ENCODE assay signal across 3 worm cellular contexts in the genomic region with DNA sequence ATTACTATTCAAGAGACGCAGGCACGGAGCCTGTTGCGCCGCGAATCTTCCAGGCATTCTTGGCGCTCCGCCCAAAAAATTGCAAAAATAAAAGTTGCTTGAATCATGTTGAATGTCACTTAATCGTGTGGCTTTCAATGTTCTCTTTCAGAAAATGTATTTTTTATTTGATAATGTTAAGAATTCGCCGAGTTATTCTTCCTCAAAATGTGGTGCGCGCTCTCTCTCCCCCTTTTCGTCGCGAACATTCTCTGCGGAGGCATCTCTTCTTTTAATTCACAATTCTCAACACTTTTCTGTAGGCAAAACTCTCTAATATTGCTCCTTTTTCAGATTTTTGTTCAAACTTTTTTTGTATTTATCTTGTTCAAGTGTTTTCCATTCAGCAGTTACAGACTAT.
A peak's percentile ranks its signal among the peaks of the same experiment; 100 is the strongest.
TF ChIP-seq lines count a peak whose summit lies in the region.

No protein-coding gene starts in this region.

TF ChIP-seq in whole organism, L1 larva, 84 proteins besides CTCF, POLR2A, EP300 and RAD21 (continued from another document and continues in another):
- TF ChIP-seq unc-62 (GFP tag; optimal IDR thresholded peaks at IDR 0.05; lab: Kevin White, UChicago) = peak; percentile 37
- peak; percentile 98 for TF ChIP-seq tbx-2 (tag; optimal IDR thresholded peaks at IDR 0.05; lab: Kevin White, UChicago)
- peak; percentile 98 for TF ChIP-seq nhr-90 (tag; optimal IDR thresholded peaks at IDR 0.05; lab: Kevin White, UChicago; ENCODE audit: poor library complexity)
- TF ChIP-seq fkh-4 (tag; optimal IDR thresholded peaks at IDR 0.05; lab: Kevin White, UChicago; ENCODE audit: borderline replicate concordance) = peak; percentile 86
- peak; percentile 99 for TF ChIP-seq pax-3 (tag; optimal IDR thresholded peaks at IDR 0.05; lab: Kevin White, UChicago)
- TF ChIP-seq ceh-88 (GFP tag; IDR thresholded peaks at IDR 0.05; lab: Robert Waterston, UW) = peak; percentile 98
- TF ChIP-seq efl-1 (optimal IDR thresholded peaks at IDR 0.05; lab: Kevin White, UChicago) = peak; percentile 86 to 89
- peak; percentile 72 to 98 for TF ChIP-seq efl-1 (GFP tag; optimal IDR thresholded peaks at IDR 0.05 in 1 of 2; lab: Kevin White, UChicago)
- TF ChIP-seq nhr-20 (tag; optimal IDR thresholded peaks at IDR 0.05; lab: Kevin White, UChicago) = peak; percentile 99
- peak; percentile 96 for TF ChIP-seq irx-1 (tag; optimal IDR thresholded peaks at IDR 0.05; lab: Kevin White, UChicago)
- peak; percentile 23 for TF ChIP-seq hlh-17 (GFP tag; optimal IDR thresholded peaks at IDR 0.05; lab: Kevin White, UChicago; ENCODE audit: borderline replicate concordance)
- TF ChIP-seq elt-2 (tag; optimal IDR thresholded peaks at IDR 0.05; lab: Kevin White, UChicago) = peak; percentile 76
- peak; percentile 83 to 90 for TF ChIP-seq lin-35 (GFP tag; optimal IDR thresholded peaks at IDR 0.05; lab: Kevin White, UChicago)
- TF ChIP-seq mep-1 (tag; optimal IDR thresholded peaks at IDR 0.05; lab: Kevin White, UChicago) = peak; percentile 95
- peak; percentile 69 for TF ChIP-seq ceh-90 (tag; optimal IDR thresholded peaks at IDR 0.05; lab: Kevin White, UChicago)
- TF ChIP-seq unc-30 (tag; optimal IDR thresholded peaks at IDR 0.05; lab: Kevin White, UChicago) = no peak
- TF ChIP-seq C16A3.4 (tag; optimal IDR thresholded peaks at IDR 0.05; lab: Kevin White, UChicago) = peak; percentile 96
- TF ChIP-seq mab-9 (GFP tag; IDR thresholded peaks at IDR 0.05; lab: Robert Waterston, UW) = peak; percentile 94
- peak; percentile 99 for TF ChIP-seq nhr-47 (tag; optimal IDR thresholded peaks at IDR 0.05; lab: Kevin White, UChicago)
- TF ChIP-seq mef-2 (tag; optimal IDR thresholded peaks at IDR 0.05; lab: Kevin White, UChicago) = peak; percentile 81
- peak; percentile 97 for TF ChIP-seq sup-37 (GFP tag; optimal IDR thresholded peaks at IDR 0.05; lab: Kevin White, UChicago)
- peak; percentile 98 for TF ChIP-seq nhr-77 (tag; optimal IDR thresholded peaks at IDR 0.05; lab: Kevin White, UChicago)
- TF ChIP-seq ztf-4 (tag; optimal IDR thresholded peaks at IDR 0.05; lab: Kevin White, UChicago) = peak; percentile 95
- TF ChIP-seq nhr-12 (tag; optimal IDR thresholded peaks at IDR 0.05; lab: Kevin White, UChicago) = no peak
- TF ChIP-seq vab-15 (tag; optimal IDR thresholded peaks at IDR 0.05; lab: Kevin White, UChicago) = peak; percentile 94
- TF ChIP-seq egl-13 (tag; optimal IDR thresholded peaks at IDR 0.05; lab: Kevin White, UChicago) = peak; percentile 99
- peak; percentile 91 for TF ChIP-seq unc-130 (tag; optimal IDR thresholded peaks at IDR 0.05; lab: Kevin White, UChicago)
- TF ChIP-seq ztf-11 (tag; optimal IDR thresholded peaks at IDR 0.05; lab: Kevin White, UChicago) = peak; percentile 59 to 96
- TF ChIP-seq snpc-4 (tag; optimal IDR thresholded peaks at IDR 0.05; lab: Kevin White, UChicago) = peak; percentile 70
- TF ChIP-seq ces-1 (GFP tag; optimal IDR thresholded peaks at IDR 0.05; lab: Kevin White, UChicago) = peak; percentile 33
- TF ChIP-seq zag-1 (tag; optimal IDR thresholded peaks at IDR 0.05; lab: Kevin White, UChicago) = peak; percentile 91
- peak; percentile 82 for TF ChIP-seq ceh-63 (GFP tag; optimal IDR thresholded peaks at IDR 0.05; lab: Kevin White, UChicago)
- peak; percentile 99 for TF ChIP-seq fkh-10 (GFP tag; optimal IDR thresholded peaks at IDR 0.05; lab: Kevin White, UChicago)
- TF ChIP-seq nhr-19 (GFP tag; conservative IDR thresholded peaks at IDR 0.05; lab: Robert Waterston, UW) = peak; percentile 96
- peak; percentile 96 for TF ChIP-seq nhr-11 (tag; optimal IDR thresholded peaks at IDR 0.05; lab: Kevin White, UChicago)
- TF ChIP-seq nhr-237 (tag; optimal IDR thresholded peaks at IDR 0.05; lab: Kevin White, UChicago) = peak; percentile 92
- peak; percentile 99 for TF ChIP-seq swsn-7 (tag; optimal IDR thresholded peaks at IDR 0.05; lab: Kevin White, UChicago)
- peak; percentile 64 for TF ChIP-seq nhr-76 (tag; optimal IDR thresholded peaks at IDR 0.05; lab: Kevin White, UChicago)
- TF ChIP-seq rnt-1 (tag; optimal IDR thresholded peaks at IDR 0.05; lab: Kevin White, UChicago) = peak; percentile 82
- peak; percentile 31 to 96 (median 66) for TF ChIP-seq elt-3 (tag; optimal IDR thresholded peaks at IDR 0.05; lab: Kevin White, UChicago)
- no peak for TF ChIP-seq sptf-1 (tag; optimal IDR thresholded peaks at IDR 0.05; lab: Kevin White, UChicago)

TF ChIP-seq in whole organism, L3 larva, 47 proteins besides CTCF, POLR2A, EP300 and RAD21 (continued from another document):
- peak; percentile 37 for TF ChIP-seq sea-2 (GFP tag; optimal IDR thresholded peaks at IDR 0.05; lab: Kevin White, UChicago)
- TF ChIP-seq eor-1 (tag; optimal IDR thresholded peaks at IDR 0.05; lab: Kevin White, UChicago) = peak; percentile 79 to 89
- TF ChIP-seq R02D3.7 (tag; optimal IDR thresholded peaks at IDR 0.05; lab: Kevin White, UChicago) = peak; percentile 80
- peak; percentile 98 for TF ChIP-seq nhr-23 (tag; optimal IDR thresholded peaks at IDR 0.05; lab: Kevin White, UChicago)
- peak; percentile 89 for TF ChIP-seq nhr-25 (tag; optimal IDR thresholded peaks at IDR 0.05; lab: Kevin White, UChicago)
- no peak for TF ChIP-seq aly-2 (tag; optimal IDR thresholded peaks at IDR 0.05; lab: Kevin White, UChicago)
- TF ChIP-seq elt-1 (tag; optimal IDR thresholded peaks at IDR 0.05; lab: Kevin White, UChicago) = peak; percentile 42
- peak; percentile 100 for TF ChIP-seq lsy-12 (tag; optimal IDR thresholded peaks at IDR 0.05; lab: Kevin White, UChicago)
- peak; percentile 98 for TF ChIP-seq nhr-11 (tag; optimal IDR thresholded peaks at IDR 0.05; lab: Kevin White, UChicago)
- peak; percentile 73 for TF ChIP-seq nhr-76 (tag; optimal IDR thresholded peaks at IDR 0.05; lab: Kevin White, UChicago)
- TF ChIP-seq mml-1 (tag; optimal IDR thresholded peaks at IDR 0.05; lab: Kevin White, UChicago) = no peak
- TF ChIP-seq egl-5 (tag; optimal IDR thresholded peaks at IDR 0.05; lab: Kevin White, UChicago) = peak; percentile 97
- peak; percentile 86 for TF ChIP-seq nhr-77 (tag; optimal IDR thresholded peaks at IDR 0.05; lab: Kevin White, UChicago)
- TF ChIP-seq snpc-4 (tag; optimal IDR thresholded peaks at IDR 0.05; lab: Kevin White, UChicago) = peak; percentile 78
- TF ChIP-seq ama-1 (optimal IDR thresholded peaks at IDR 0.05; lab: Kevin White, UChicago) = peak; percentile 87
- TF ChIP-seq ztf-4 (tag; optimal IDR thresholded peaks at IDR 0.05; lab: Kevin White, UChicago) = peak; percentile 86
- no peak for TF ChIP-seq unc-39 (tag; optimal IDR thresholded peaks at IDR 0.05; lab: Kevin White, UChicago)
- TF ChIP-seq lin-15B (tag; optimal IDR thresholded peaks at IDR 0.05; lab: Kevin White, UChicago) = peak; percentile 88
- peak; percentile 34 for TF ChIP-seq zag-1 (tag; optimal IDR thresholded peaks at IDR 0.05; lab: Kevin White, UChicago)
- peak; percentile 88 for TF ChIP-seq ceh-82 (tag; optimal IDR thresholded peaks at IDR 0.05; lab: Kevin White, UChicago)
- peak; percentile 93 for TF ChIP-seq tbx-2 (tag; optimal IDR thresholded peaks at IDR 0.05; lab: Kevin White, UChicago)
- TF ChIP-seq daf-12 (tag; optimal IDR thresholded peaks at IDR 0.05; lab: Kevin White, UChicago) = peak; percentile 68
- TF ChIP-seq ceh-9 (tag; optimal IDR thresholded peaks at IDR 0.05; lab: Kevin White, UChicago) = no peak
- TF ChIP-seq unc-62 (GFP tag; optimal IDR thresholded peaks at IDR 0.05; lab: Kevin White, UChicago) = peak; percentile 81
- TF ChIP-seq fkh-10 (GFP tag; optimal IDR thresholded peaks at IDR 0.05; lab: Kevin White, UChicago) = peak; percentile 100
- TF ChIP-seq fos-1 (tag; optimal IDR thresholded peaks at IDR 0.05; lab: Kevin White, UChicago) = peak; percentile 91
- peak; percentile 31 for TF ChIP-seq mdl-1 (tag; optimal IDR thresholded peaks at IDR 0.05; lab: Kevin White, UChicago)
- peak; percentile 83 for TF ChIP-seq elt-2 (tag; optimal IDR thresholded peaks at IDR 0.05; lab: Kevin White, UChicago)
- no peak for TF ChIP-seq nhr-28 (tag; optimal IDR thresholded peaks at IDR 0.05; lab: Kevin White, UChicago)
- peak; percentile 94 for TF ChIP-seq nfya-1 (tag; optimal IDR thresholded peaks at IDR 0.05; lab: Kevin White, UChicago; ENCODE audit: insufficient read depth)

TF ChIP-seq in whole organism, young adult, 124 proteins besides CTCF, POLR2A, EP300 and RAD21 (continued from another document and continues in another):
- TF ChIP-seq nfya-2 (GFP tag; IDR thresholded peaks at IDR 0.05; lab: Robert Waterston, UW) = no peak
- peak; percentile 23 for TF ChIP-seq him-1 (tag; optimal IDR thresholded peaks at IDR 0.05; lab: Kevin White, UChicago)
- TF ChIP-seq hsf-1 (GFP tag; IDR thresholded peaks at IDR 0.05; lab: Robert Waterston, UW) = peak; percentile 100
- peak; percentile 61 for TF ChIP-seq snpc-1.3 (tag; optimal IDR thresholded peaks at IDR 0.05; lab: Kevin White, UChicago; ENCODE audit: insufficient read depth)
- peak; percentile 97 for TF ChIP-seq Y67H2A.10 (GFP tag; conservative IDR thresholded peaks at IDR 0.05; lab: Robert Waterston, UW)
- TF ChIP-seq F49E8.2 (tag; optimal IDR thresholded peaks at IDR 0.05; lab: Kevin White, UChicago; ENCODE audit: insufficient read depth) = peak; percentile 88
- peak; percentile 93 for TF ChIP-seq B0336.3 (GFP tag; IDR thresholded peaks at IDR 0.05; lab: Robert Waterston, UW)
- peak; percentile 96 for TF ChIP-seq athp-1 (tag; optimal IDR thresholded peaks at IDR 0.05; lab: Kevin White, UChicago)
- TF ChIP-seq egrh-3 (GFP tag; IDR thresholded peaks at IDR 0.05; lab: Robert Waterston, UW) = peak; percentile 88
- TF ChIP-seq nhr-179 (tag; optimal IDR thresholded peaks at IDR 0.05; lab: Kevin White, UChicago) = no peak
- peak; percentile 61; the same call in 1 of the 2 replicates for TF ChIP-seq egl-44 (GFP tag; IDR thresholded peaks at IDR 0.05; lab: Robert Waterston, UW)
- peak; percentile 96 for TF ChIP-seq dox-1 (GFP tag; IDR thresholded peaks at IDR 0.05; lab: Robert Waterston, UW)
- no peak for TF ChIP-seq nhr-120 (GFP tag; IDR thresholded peaks at IDR 0.05; lab: Robert Waterston, UW)
- peak; percentile 24 for TF ChIP-seq die-1 (tag; optimal IDR thresholded peaks at IDR 0.05; lab: Kevin White, UChicago)
- no peak for TF ChIP-seq bed-1 (GFP tag; IDR thresholded peaks at IDR 0.05; lab: Robert Waterston, UW)
- TF ChIP-seq Y56A3A.18 (GFP tag; IDR thresholded peaks at IDR 0.05; lab: Robert Waterston, UW) = 0 out of 2 replicates have a peak, but pooled peaks have one; percentile 38
- TF ChIP-seq ztf-3 (GFP tag; optimal IDR thresholded peaks at IDR 0.05; lab: Kevin White, UChicago) = peak; percentile 96
- peak; percentile 98 for TF ChIP-seq let-526 (GFP tag; IDR thresholded peaks at IDR 0.05; lab: Robert Waterston, UW)
- TF ChIP-seq let-607 (tag; optimal IDR thresholded peaks at IDR 0.05; lab: Kevin White, UChicago) = peak; percentile 82 to 91
- TF ChIP-seq mel-28 (tag; optimal IDR thresholded peaks at IDR 0.05; lab: Kevin White, UChicago; ENCODE audit: borderline replicate concordance) = peak; percentile 82
- peak; percentile 23; the same call in 1 of the 2 replicates for TF ChIP-seq hmg-20 (GFP tag; IDR thresholded peaks at IDR 0.05; lab: Robert Waterston, UW)
- no peak for TF ChIP-seq hlh-12 (tag; optimal IDR thresholded peaks at IDR 0.05; lab: Kevin White, UChicago)
- no peak for TF ChIP-seq T07F8.4 (tag; optimal IDR thresholded peaks at IDR 0.05; lab: Kevin White, UChicago)
- peak; percentile 61 for TF ChIP-seq madf-8 (GFP tag; conservative IDR thresholded peaks at IDR 0.05; lab: Robert Waterston, UW)
- TF ChIP-seq C06A6.2 (GFP tag; conservative IDR thresholded peaks at IDR 0.05; lab: Robert Waterston, UW) = peak; percentile 91
- TF ChIP-seq mcd-1 (GFP tag; IDR thresholded peaks at IDR 0.05; lab: Robert Waterston, UW) = peak; percentile 92
- peak; percentile 64 for TF ChIP-seq nhr-90 (tag; optimal IDR thresholded peaks at IDR 0.05; lab: Kevin White, UChicago)
- peak; percentile 80 for TF ChIP-seq snpc-3.4 (tag; optimal IDR thresholded peaks at IDR 0.05; lab: Kevin White, UChicago)
- no peak for TF ChIP-seq rec-8 (tag; optimal IDR thresholded peaks at IDR 0.05; lab: Kevin White, UChicago)
- no peak for TF ChIP-seq Y53F4B.3 (GFP tag; IDR thresholded peaks at IDR 0.05; lab: Robert Waterston, UW)
- peak; percentile 91 for TF ChIP-seq dpff-1 (tag; optimal IDR thresholded peaks at IDR 0.05; lab: Kevin White, UChicago)
- peak; percentile 45 for TF ChIP-seq dpl-1 (GFP tag; optimal IDR thresholded peaks at IDR 0.05; lab: Kevin White, UChicago)
- no peak for TF ChIP-seq lag-1 (GFP tag; IDR thresholded peaks at IDR 0.05; lab: Robert Waterston, UW)
- no peak for TF ChIP-seq sptf-2 (GFP tag; optimal IDR thresholded peaks at IDR 0.05; lab: Kevin White, UChicago)
- peak; percentile 94 for TF ChIP-seq Y95B8A.8 (GFP tag; IDR thresholded peaks at IDR 0.05; lab: Robert Waterston, UW)
- peak; percentile 99 for TF ChIP-seq D2030.7 (GFP tag; IDR thresholded peaks at IDR 0.05; lab: Robert Waterston, UW)
- TF ChIP-seq nfya-1 (tag; optimal IDR thresholded peaks at IDR 0.05; lab: Kevin White, UChicago; ENCODE audit: borderline replicate concordance, insufficient read depth) = no peak
- peak; percentile 95 for TF ChIP-seq zim-3 (tag; optimal IDR thresholded peaks at IDR 0.05; lab: Kevin White, UChicago)
- TF ChIP-seq F55B11.4 (tag; optimal IDR thresholded peaks at IDR 0.05; lab: Kevin White, UChicago; ENCODE audit: borderline replicate concordance, insufficient read depth) = no peak
- peak; percentile 79 for TF ChIP-seq ZK185.1 (tag; optimal IDR thresholded peaks at IDR 0.05; lab: Kevin White, UChicago; ENCODE audit: poor library complexity, severe bottlenecking)
- TF ChIP-seq nhr-27 (tag; optimal IDR thresholded peaks at IDR 0.05; lab: Kevin White, UChicago) = peak; percentile 29
- TF ChIP-seq ztf-22 (GFP tag; optimal IDR thresholded peaks at IDR 0.05; lab: Kevin White, UChicago) = no peak
- TF ChIP-seq hlh-26 (GFP tag; conservative IDR thresholded peaks at IDR 0.05; lab: Robert Waterston, UW) = no peak
- TF ChIP-seq repo-1 (tag; optimal IDR thresholded peaks at IDR 0.05; lab: Kevin White, UChicago) = peak; percentile 97
- TF ChIP-seq B0019.2 (GFP tag; conservative IDR thresholded peaks at IDR 0.05; lab: Robert Waterston, UW) = peak; percentile 80
- peak; percentile 93 for TF ChIP-seq F52B5.7 (tag; optimal IDR thresholded peaks at IDR 0.05; lab: Kevin White, UChicago)
- peak; percentile 97 for TF ChIP-seq chd-7 (tag; optimal IDR thresholded peaks at IDR 0.05; lab: Kevin White, UChicago)
- no peak for TF ChIP-seq F23B12.7 (tag; optimal IDR thresholded peaks at IDR 0.05; lab: Kevin White, UChicago; ENCODE audit: insufficient read depth)
- no peak for TF ChIP-seq snpc-1.1 (tag; optimal IDR thresholded peaks at IDR 0.05; lab: Kevin White, UChicago; ENCODE audit: insufficient read depth)
- TF ChIP-seq mes-4 (tag; optimal IDR thresholded peaks at IDR 0.05; lab: Kevin White, UChicago) = no peak
- peak; percentile 97 for TF ChIP-seq Y53G8AR.9 (GFP tag; conservative IDR thresholded peaks at IDR 0.05; lab: Robert Waterston, UW)
- TF ChIP-seq cebp-1 (GFP tag; IDR thresholded peaks at IDR 0.05; lab: Robert Waterston, UW) = peak; percentile 94
- peak; percentile 97 for TF ChIP-seq cebp-1 (tag; optimal IDR thresholded peaks at IDR 0.05; lab: Kevin White, UChicago)
- no peak for TF ChIP-seq sdz-38 (tag; optimal IDR thresholded peaks at IDR 0.05; lab: Kevin White, UChicago)
- TF ChIP-seq somi-1 (GFP tag; optimal IDR thresholded peaks at IDR 0.05; lab: Kevin White, UChicago) = peak; percentile 98
- TF ChIP-seq ceh-27 (GFP tag; optimal IDR thresholded peaks at IDR 0.05; lab: Kevin White, UChicago) = peak; percentile 96
- TF ChIP-seq rpc-1 (optimal IDR thresholded peaks at IDR 0.05; lab: Kevin White, UChicago) = peak; percentile 80
- no peak for TF ChIP-seq rpc-1 (tag; optimal IDR thresholded peaks at IDR 0.05; lab: Kevin White, UChicago)
- peak; percentile 91 for TF ChIP-seq madf-10 (tag; optimal IDR thresholded peaks at IDR 0.05; lab: Kevin White, UChicago)
- no peak for TF ChIP-seq F37B4.10 (GFP tag; IDR thresholded peaks at IDR 0.05; lab: Robert Waterston, UW)
- peak; percentile 88 for TF ChIP-seq egl-18 (GFP tag; IDR thresholded peaks at IDR 0.05; lab: Robert Waterston, UW)
- TF ChIP-seq K11D2.4 (GFP tag; IDR thresholded peaks at IDR 0.05; lab: Robert Waterston, UW) = peak; percentile 96
- TF ChIP-seq unc-130 (GFP tag; optimal IDR thresholded peaks at IDR 0.05; lab: Kevin White, UChicago) = peak; percentile 83
